Worm (Caenorhabditis elegans): ENCODE measurements around the gene npr-42.

npr-42 gene

ce11 chrII:4309112-4309511, 33.1 kb downstream of the npr-42 start:
- peak; percentile 70; the same call in 1 of the 2 replicates for TF ChIP-seq dmd-9 (GFP tag; IDR thresholded peaks at IDR 0.05)
- peak; percentile 51; the same call in 1 of the 2 replicates for TF ChIP-seq ceh-20 (GFP tag; IDR thresholded peaks at IDR 0.05)
- 0 out of 2 replicates have a peak, but pooled peaks have one; percentile 5 for TF ChIP-seq egl-43 (GFP tag; IDR thresholded peaks at IDR 0.05)
- 0 out of 2 replicates have a peak, but pooled peaks have one; percentile 15 for TF ChIP-seq D1046.2 (GFP tag; IDR thresholded peaks at IDR 0.05)

- no peak for TF ChIP-seq hmg-1.1 (GFP tag; IDR thresholded peaks at IDR 0.05)
- no peak for TF ChIP-seq madf-5 (GFP tag; IDR thresholded peaks at IDR 0.05)
- TF ChIP-seq Y105C5A.15 (GFP tag; IDR thresholded peaks at IDR 0.05) = no peak
- no peak for TF ChIP-seq set-16 (GFP tag; IDR thresholded peaks at IDR 0.05)
- TF ChIP-seq daf-8 (GFP tag; IDR thresholded peaks at IDR 0.05) = no peak
- no peak for TF ChIP-seq ztf-7 (tag; optimal IDR thresholded peaks at IDR 0.05)
- no peak for TF ChIP-seq pha-4 (GFP tag; IDR thresholded peaks at IDR 0.05)
- TF ChIP-seq pha-4 (tag; optimal IDR thresholded peaks at IDR 0.05) = no peak
These were observed 36.1 kb downstream of the npr-42 start, which contains the start of gene plep-1 for ce11 chrII:4312115-4312514. plep-1 (minus strand) TSS chrII:4312215.

- TF ChIP-seq aha-1 (tag) = peak; percentile 47
- TF ChIP-seq R02D3.7 (tag; optimal IDR thresholded peaks at IDR 0.05) = no peak
These were observed 40.0 kb downstream of the npr-42 start, which contains the start of gene srw-40 for ce11 chrII:4316011-4316410. srw-40 (minus strand) TSS chrII:4316111.

- no peak for TF ChIP-seq nhr-76 (tag; optimal IDR thresholded peaks at IDR 0.05)
- no peak for TF ChIP-seq nhr-42 (GFP tag; IDR thresholded peaks at IDR 0.05)
- TF ChIP-seq F37D6.2 (tag; optimal IDR thresholded peaks at IDR 0.05) = no peak
- peak; percentile 97 for TF ChIP-seq aha-1 (tag)
- TF ChIP-seq dmd-9 (GFP tag; IDR thresholded peaks at IDR 0.05) = no peak
- no peak for TF ChIP-seq lim-7 (GFP tag; IDR thresholded peaks at IDR 0.05)
- TF ChIP-seq nhr-41 (GFP tag; IDR thresholded peaks at IDR 0.05) = no peak
- no peak for TF ChIP-seq vab-7 (GFP tag; IDR thresholded peaks at IDR 0.05)
These were observed 43.6 kb downstream of the npr-42 start, which contains the start of gene Y52E8A.6 for ce11 chrII:4319537-4320019. Y52E8A.6 (minus strand) TSS chrII:4319969.

- TF ChIP-seq dpl-1 (GFP tag; optimal IDR thresholded peaks at IDR 0.05) = no peak
- TF ChIP-seq unc-130 (GFP tag; optimal IDR thresholded peaks at IDR 0.05) = peak; percentile 12
These were observed 44.5 kb downstream of the npr-42 start, which contains the start of gene Y52E8A.2 for ce11 chrII:4320455-4320854. Y52E8A.2 (plus strand) TSS chrII:4320836.

ce11 chrII:4321766-4322165, 45.8 kb downstream of the npr-42 start, which contains the start of gene Y52E8A.1:
Y52E8A.1 (plus strand) TSS chrII:4322066.
- TF ChIP-seq unc-62 (GFP tag; optimal IDR thresholded peaks at IDR 0.05 in 1 of 2) (peak in 1 of 2 experiments; percentile 17), unc-62 (tag; optimal IDR thresholded peaks at IDR 0.05) (no peak), ceh-82 (tag; optimal IDR thresholded peaks at IDR 0.05) (no peak)

- TF ChIP-seq gei-8 (GFP tag; optimal IDR thresholded peaks at IDR 0.05) = no peak
- peak; percentile 62 for TF ChIP-seq dpl-1 (GFP tag; optimal IDR thresholded peaks at IDR 0.05)
These were observed 46.9 kb downstream of the npr-42 start, which contains the start of gene H20J04.6 for ce11 chrII:4322871-4323270. H20J04.6 (plus strand) TSS chrII:4323256.

ce11 chrII:4324061-4324460, 48.1 kb downstream of the npr-42 start, which contains the start of gene mog-2:
mog-2 (plus strand) TSS chrII:4324361.
- TF ChIP-seq zag-1 (tag; optimal IDR thresholded peaks at IDR 0.05) (no peak), nhr-10 (tag; optimal IDR thresholded peaks at IDR 0.05) (no peak), daf-12 (tag; optimal IDR thresholded peaks at IDR 0.05) (no peak), nhr-48 (tag; optimal IDR thresholded peaks at IDR 0.05) (no peak), nhr-76 (tag; optimal IDR thresholded peaks at IDR 0.05) (no peak), egl-27 (tag; optimal IDR thresholded peaks at IDR 0.05) (no peak), fkh-10 (GFP tag; optimal IDR thresholded peaks at IDR 0.05) (no peak), ceh-28 (tag; optimal IDR thresholded peaks at IDR 0.05) (no peak), pha-4 (GFP tag; IDR thresholded peaks at IDR 0.05) (no peak), pha-4 (tag; optimal IDR thresholded peaks at IDR 0.05) (no peak), ztf-11 (tag; optimal IDR thresholded peaks at IDR 0.05) (no peak), lin-1 (GFP tag; IDR thresholded peaks at IDR 0.05) (no peak), D1046.2 (GFP tag; IDR thresholded peaks at IDR 0.05) (no peak)
